Fruit fly (Drosophila melanogaster): Measurements from ENCODE around the gene sowah.

The sowah gene

dm6 chr3L:12495312-12495725, 77.0 kb downstream of the sowah start (continued):
- no peak for TF ChIP-seq Taf1 (GFP tag; IDR thresholded peaks at IDR 0.05)
- no peak for TF ChIP-seq nerfin-2 (GFP tag; IDR thresholded peaks at IDR 0.05; ENCODE audit: partially characterized antibody)
- no peak for TF ChIP-seq CG4424 (GFP tag; optimal IDR thresholded peaks at IDR 0.05)
- TF ChIP-seq sna (GFP tag; IDR thresholded peaks at IDR 0.05; ENCODE audit: partially characterized antibody) = no peak
- TF ChIP-seq luna (GFP tag; optimal IDR thresholded peaks at IDR 0.05) = no peak
- TF ChIP-seq CG42726 (GFP tag; IDR thresholded peaks at IDR 0.05; ENCODE audit: partially characterized antibody) = no peak
- peak; percentile 30 for TF ChIP-seq CG4820 (GFP tag; optimal IDR thresholded peaks at IDR 0.05)
- no peak for TF ChIP-seq Max (GFP tag; optimal IDR thresholded peaks at IDR 0.05)
- TF ChIP-seq tna (GFP tag; IDR thresholded peaks at IDR 0.05; ENCODE audit: partially characterized antibody) = no peak
- TF ChIP-seq CG13424 (tag; optimal IDR thresholded peaks at IDR 0.05) = peak; percentile 62
- no peak for TF ChIP-seq pho (GFP tag; optimal IDR thresholded peaks at IDR 0.05)
- TF ChIP-seq BtbVII (GFP tag; optimal IDR thresholded peaks at IDR 0.05) = no peak
- no peak for TF ChIP-seq GATAe (GFP tag; conservative IDR thresholded peaks at IDR 0.05)
- no peak for TF ChIP-seq bbx (GFP tag; IDR thresholded peaks at IDR 0.05; ENCODE audit: partially characterized antibody)
- TF ChIP-seq dpn (GFP tag; optimal IDR thresholded peaks at IDR 0.05) = peak in 1 of 2 experiments; percentile 3
- no peak for TF ChIP-seq Chrac-16 (GFP tag; optimal IDR thresholded peaks at IDR 0.05)
- no peak; the same call in 1 of the 2 replicates for TF ChIP-seq Atf6 (GFP tag; IDR thresholded peaks at IDR 0.05)
- TF ChIP-seq nom (GFP tag; optimal IDR thresholded peaks at IDR 0.05) = peak; percentile 79
- TF ChIP-seq CG2199 (GFP tag; IDR thresholded peaks at IDR 0.05) = no peak
- no peak for TF ChIP-seq gfzf (GFP tag; optimal IDR thresholded peaks at IDR 0.05)
- no peak for TF ChIP-seq CG3726 (GFP tag; IDR thresholded peaks at IDR 0.05)
- no peak for TF ChIP-seq zfh2 (GFP tag; optimal IDR thresholded peaks at IDR 0.05)
- peak; percentile 8 for TF ChIP-seq Vsx1 (GFP tag; optimal IDR thresholded peaks at IDR 0.05)
- TF ChIP-seq twi (tag; optimal IDR thresholded peaks at IDR 0.05) = no peak
- TF ChIP-seq sens-2 (GFP tag; IDR thresholded peaks at IDR 0.05) = no peak
- TF ChIP-seq gcm (GFP tag; optimal IDR thresholded peaks at IDR 0.05) = no peak
- TF ChIP-seq repo (GFP tag; optimal IDR thresholded peaks at IDR 0.05) = no peak
- no peak for TF ChIP-seq sc (optimal IDR thresholded peaks at IDR 0.05)
- no peak for TF ChIP-seq sc (GFP tag; optimal IDR thresholded peaks at IDR 0.05)
- TF ChIP-seq h (optimal IDR thresholded peaks at IDR 0.05) = no peak
- no peak for TF ChIP-seq crp (GFP tag; optimal IDR thresholded peaks at IDR 0.05)
- TF ChIP-seq CG1792 (GFP tag; optimal IDR thresholded peaks at IDR 0.05) = no peak
- TF ChIP-seq slbo (GFP tag; IDR thresholded peaks at IDR 0.05) = 0 out of 2 replicates have a peak, but pooled peaks have one; percentile 19
- TF ChIP-seq Stat92E (GFP tag; optimal IDR thresholded peaks at IDR 0.05) = no peak
- no peak for TF ChIP-seq fd3F (GFP tag; optimal IDR thresholded peaks at IDR 0.05)
- no peak for TF ChIP-seq sd (tag; optimal IDR thresholded peaks at IDR 0.05)
- TF ChIP-seq Rx (GFP tag; IDR thresholded peaks at IDR 0.05) = no peak
- TF ChIP-seq Jarid2 (GFP tag; optimal IDR thresholded peaks at IDR 0.05) = no peak
- TF ChIP-seq B-H1 (GFP tag; IDR thresholded peaks at IDR 0.05) = no peak
- TF ChIP-seq CG9215 (GFP tag; IDR thresholded peaks at IDR 0.05) = 0 out of 2 replicates have a peak, but pooled peaks have one; percentile 15
- TF ChIP-seq cg (GFP tag; optimal IDR thresholded peaks at IDR 0.05) = no peak
- TF ChIP-seq CG2116 (GFP tag; optimal IDR thresholded peaks at IDR 0.05) = no peak
- TF ChIP-seq Doc3 (GFP tag; IDR thresholded peaks at IDR 0.05; ENCODE audit: partially characterized antibody) = no peak
- TF ChIP-seq CG15011 (GFP tag; optimal IDR thresholded peaks at IDR 0.05) = peak; percentile 4
- TF ChIP-seq Dfd (GFP tag; optimal IDR thresholded peaks at IDR 0.05) = no peak
- TF ChIP-seq bigmax (GFP tag; optimal IDR thresholded peaks at IDR 0.05) = no peak
- no peak for TF ChIP-seq CG11247 (GFP tag; IDR thresholded peaks at IDR 0.05)
- TF ChIP-seq Oli (tag; optimal IDR thresholded peaks at IDR 0.05) = peak; percentile 43
- no peak for TF ChIP-seq yki (optimal IDR thresholded peaks at IDR 0.05)
- TF ChIP-seq ac (GFP tag; optimal IDR thresholded peaks at IDR 0.05) = no peak
- TF ChIP-seq CG4360 (GFP tag; IDR thresholded peaks at IDR 0.05) = no peak
- TF ChIP-seq Bteb2 (GFP tag; optimal IDR thresholded peaks at IDR 0.05) = no peak
